Worm (Caenorhabditis elegans): ENCODE measurements around the gene srbc-24.

The srbc-24 gene

DNA sequence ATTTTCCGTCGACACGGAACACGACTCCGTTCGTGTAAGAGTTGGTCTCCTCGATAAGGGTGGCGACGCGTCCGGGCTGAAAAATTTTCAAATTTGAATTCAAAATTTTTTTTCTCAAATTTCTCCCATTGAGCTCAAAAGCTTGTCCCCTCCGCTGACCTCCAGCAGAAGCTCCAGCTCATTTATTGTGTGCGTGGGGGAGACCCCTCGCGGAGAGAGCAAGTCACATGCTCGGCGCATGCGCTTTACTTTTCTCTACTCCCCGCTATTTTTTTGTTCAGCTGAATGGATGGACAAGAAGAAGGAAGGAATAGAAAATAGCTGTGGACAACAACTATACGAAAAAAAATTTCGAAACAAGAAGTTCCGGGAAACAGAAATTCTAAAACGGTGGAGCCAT is 18.0 kb upstream of the srbc-24 start (continued):
- no peak for TF ChIP-seq F49E8.2 (tag; optimal IDR thresholded peaks at IDR 0.05; ENCODE audit: borderline replicate concordance)
- no peak for TF ChIP-seq unc-39 (tag; optimal IDR thresholded peaks at IDR 0.05)
- no peak for TF ChIP-seq gei-8 (GFP tag; optimal IDR thresholded peaks at IDR 0.05)
- TF ChIP-seq unc-62 (GFP tag; optimal IDR thresholded peaks at IDR 0.05 in 1 of 2): no peak
- TF ChIP-seq unc-62 (tag; optimal IDR thresholded peaks at IDR 0.05): no peak
- TF ChIP-seq arid-1 (GFP tag; conservative IDR thresholded peaks at IDR 0.05): 0 out of 2 replicates have a peak, but pooled peaks have one; percentile 37
- TF ChIP-seq mep-1 (tag; optimal IDR thresholded peaks at IDR 0.05): peak; percentile 74
- TF ChIP-seq T20F7.1 (GFP tag; optimal IDR thresholded peaks at IDR 0.05): no peak
- TF ChIP-seq nhr-41 (GFP tag; IDR thresholded peaks at IDR 0.05): no peak
- no peak for TF ChIP-seq daf-8 (GFP tag; IDR thresholded peaks at IDR 0.05)
- no peak for TF ChIP-seq R02D3.7 (tag; optimal IDR thresholded peaks at IDR 0.05)
- no peak for TF ChIP-seq nhr-102 (tag; optimal IDR thresholded peaks at IDR 0.05)
- no peak for TF ChIP-seq mdt-29 (GFP tag; IDR thresholded peaks at IDR 0.05)
- no peak for TF ChIP-seq ceh-28 (tag; optimal IDR thresholded peaks at IDR 0.05)
- TF ChIP-seq F44E2.7 (GFP tag; IDR thresholded peaks at IDR 0.05): no peak
- peak; percentile 28 for TF ChIP-seq dpl-1 (GFP tag; optimal IDR thresholded peaks at IDR 0.05)
- no peak for TF ChIP-seq ama-1 (optimal IDR thresholded peaks at IDR 0.05)
- TF ChIP-seq zfp-2 (tag; optimal IDR thresholded peaks at IDR 0.05): no peak
- TF ChIP-seq ceh-20 (GFP tag; IDR thresholded peaks at IDR 0.05): peak; percentile 31; the same call in 1 of the 2 replicates
- no peak for TF ChIP-seq spr-3 (GFP tag; optimal IDR thresholded peaks at IDR 0.05)
- peak; percentile 74 for TF ChIP-seq fkh-10 (GFP tag; optimal IDR thresholded peaks at IDR 0.05)
- TF ChIP-seq mxl-2 (GFP tag; conservative IDR thresholded peaks at IDR 0.05): peak; percentile 97
- TF ChIP-seq nhr-6 (tag; optimal IDR thresholded peaks at IDR 0.05): no peak
- peak; percentile 1 for TF ChIP-seq nhr-77 (tag; optimal IDR thresholded peaks at IDR 0.05)
- TF ChIP-seq mes-2 (tag; optimal IDR thresholded peaks at IDR 0.05; ENCODE audit: poor library complexity, severe bottlenecking): peak; percentile 52
- no peak for TF ChIP-seq ceh-32 (tag; optimal IDR thresholded peaks at IDR 0.05; ENCODE audit: poor library complexity)
- TF ChIP-seq tra-1 (GFP tag; IDR thresholded peaks at IDR 0.05): 0 out of 2 replicates have a peak, but pooled peaks have one; percentile 32
- TF ChIP-seq dve-1 (tag; optimal IDR thresholded peaks at IDR 0.05; ENCODE audit: insufficient read depth): peak; percentile 23
- peak; percentile 1 for TF ChIP-seq nhr-28 (tag; optimal IDR thresholded peaks at IDR 0.05)
- no peak for TF ChIP-seq ceh-62 (tag; optimal IDR thresholded peaks at IDR 0.05)
- peak; percentile 81 for TF ChIP-seq rbr-2 (tag; optimal IDR thresholded peaks at IDR 0.05)
- no peak for TF ChIP-seq vab-7 (GFP tag; IDR thresholded peaks at IDR 0.05)
- 0 out of 2 replicates have a peak, but pooled peaks have one; percentile 49 for TF ChIP-seq egl-43 (GFP tag; IDR thresholded peaks at IDR 0.05)
- TF ChIP-seq nhr-10 (tag; optimal IDR thresholded peaks at IDR 0.05): no peak
- no peak for TF ChIP-seq lin-13 (GFP tag; optimal IDR thresholded peaks at IDR 0.05)
- TF ChIP-seq hif-1 (tag; optimal IDR thresholded peaks at IDR 0.05): peak in 1 of 2 experiments; percentile 76
- no peak for TF ChIP-seq Y105C5A.15 (GFP tag; IDR thresholded peaks at IDR 0.05)
- TF ChIP-seq ctbp-1 (GFP tag; IDR thresholded peaks at IDR 0.05): peak; percentile 74; the same call in 1 of the 2 replicates
- no peak for TF ChIP-seq madf-5 (GFP tag; IDR thresholded peaks at IDR 0.05)

ce11 chrV:2134340-2134739 is 17.2 kb upstream of the srbc-24 start:
- TF ChIP-seq dmd-9 (GFP tag; IDR thresholded peaks at IDR 0.05) (no peak), lim-7 (GFP tag; IDR thresholded peaks at IDR 0.05) (0 out of 2 replicates have a peak, but pooled peaks have one; percentile 47), egl-43 (GFP tag; IDR thresholded peaks at IDR 0.05) (peak; percentile 20; the same call in 1 of the 2 replicates), unc-39 (tag; optimal IDR thresholded peaks at IDR 0.05) (no peak), ZK337.2 (GFP tag; IDR thresholded peaks at IDR 0.05) (no peak), dpl-1 (GFP tag; optimal IDR thresholded peaks at IDR 0.05) (no peak), dmd-6 (GFP tag; IDR thresholded peaks at IDR 0.05) (no peak), tag-97 (GFP tag; IDR thresholded peaks at IDR 0.05) (no peak), hlh-30 (tag; optimal IDR thresholded peaks at IDR 0.05; ENCODE audit: insufficient read depth) (peak; percentile 62), vab-7 (GFP tag; IDR thresholded peaks at IDR 0.05) (no peak), unc-62 (GFP tag; optimal IDR thresholded peaks at IDR 0.05 in 1 of 2) (peak in 1 of 2 experiments; percentile 14), unc-62 (tag; optimal IDR thresholded peaks at IDR 0.05) (no peak), nhr-48 (tag; optimal IDR thresholded peaks at IDR 0.05) (no peak), mep-1 (tag; optimal IDR thresholded peaks at IDR 0.05) (peak; percentile 7), ctbp-1 (GFP tag; IDR thresholded peaks at IDR 0.05) (no peak), Y48G9A.11 (GFP tag; IDR thresholded peaks at IDR 0.05) (0 out of 2 replicates have a peak, but pooled peaks have one; percentile 39), lsy-2 (tag; optimal IDR thresholded peaks at IDR 0.05) (peak in 1 of 2 experiments; percentile 26), aha-1 (tag) (peak; percentile 78), jun-1 (tag; optimal IDR thresholded peaks at IDR 0.05) (no peak)

Measured in whole organism, L4 larva.